Fruit fly (Drosophila melanogaster): ENCODE data around the gene Gart.

DNA sequence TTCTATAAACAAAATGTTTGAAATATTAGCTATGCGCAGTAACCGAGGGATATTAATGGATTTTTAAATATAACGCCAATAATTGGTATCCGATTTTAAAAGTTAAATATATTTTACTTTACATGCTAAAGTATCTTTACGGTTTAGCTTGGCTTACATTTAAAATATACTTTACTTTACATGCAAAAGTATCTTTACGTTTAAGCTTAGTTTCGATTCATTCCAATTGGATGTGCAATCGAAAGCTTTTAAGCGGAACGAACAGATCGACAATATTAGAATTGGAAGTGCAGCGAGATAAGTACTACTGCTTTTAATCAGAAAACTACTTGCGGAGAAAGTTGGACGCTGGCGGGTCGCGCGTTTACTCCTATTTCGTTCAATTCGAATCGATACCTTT lies 5.3 kb upstream of the Gart start:
- TF ChIP-seq psq (optimal IDR thresholded peaks at IDR 0.05) (no peak), Sin3A (optimal IDR thresholded peaks at IDR 0.05) (no peak), insv (optimal IDR thresholded peaks at IDR 0.05) (peak; percentile 92), ttk (optimal IDR thresholded peaks at IDR 0.05) (no peak)
